Worm (Caenorhabditis elegans) whole organism, L4 larva: ENCODE measurements around the gene pri-1.

ENCODE experiments used
- ZK546.5 ChIP-seq, 2 experiments: sonication (generic microtip); optimal IDR thresholded peaks; 2 replicates each; lab custom pipeline; 2017; ENCODE audit warnings: missing biosample characterization in 2 of 2, missing genetic modification characterization in 2 of 2
- aha-1 ChIP-seq: fragments of 150-350 bp; peaks from one replicate; lab custom pipeline; 2014; ENCODE audit warnings: missing biosample characterization, missing genetic modification characterization
- aly-2 ChIP-seq: sonication (generic microtip); optimal IDR thresholded peaks from 2 replicates; lab custom pipeline; 2018; ENCODE audit warnings: missing biosample characterization, missing genetic modification characterization
- ama-1 ChIP-seq: fragments of 150-350 bp; optimal IDR thresholded peaks from 2 replicates; lab custom pipeline; 2014; ENCODE audit warnings: inconsistent platforms, mixed read lengths
- daf-12 ChIP-seq: fragments of 150-350 bp; optimal IDR thresholded peaks from 2 replicates; lab custom pipeline; 2014; ENCODE audit warnings: missing biosample characterization, missing genetic modification reagents, missing genetic modification characterization
- dmd-6 ChIP-seq: fragments of 200-800 bp; sonication (Bioruptor generic); IDR thresholded peaks from 2 replicates; pipeline ENCODE4 v1.3.6; 2022; ENCODE audit warnings: missing genetic modification reagents, missing genetic modification characterization, missing compliant biosample characterization
- duxl-1 ChIP-seq: sonication (generic microtip); optimal IDR thresholded peaks from 2 replicates; lab custom pipeline; 2016; ENCODE audit warnings: mild to moderate bottlenecking, missing genetic modification characterization, moderate library complexity, missing compliant biosample characterization; ENCODE audit not compliant: poor library complexity
- egl-27 ChIP-seq: sonication (generic microtip); optimal IDR thresholded peaks from 3 replicates; lab custom pipeline; 2017; ENCODE audit warnings: missing biosample characterization, missing genetic modification reagents, missing genetic modification characterization
- lsy-2 ChIP-seq, 2 experiments: fragments of 150-350 bp in 1 of 2; sonication (generic microtip) in 1 of 2; optimal IDR thresholded peaks; 2 replicates each; lab custom pipeline; 2014 to 2017; ENCODE audit warnings: missing biosample characterization in 2 of 2, missing genetic modification characterization in 2 of 2
- nhr-6 ChIP-seq: fragments of 150-350 bp; optimal IDR thresholded peaks from 2 replicates; lab custom pipeline; 2014; ENCODE audit warnings: missing biosample characterization, missing genetic modification characterization
- pqm-1 ChIP-seq: sonication (generic microtip); optimal IDR thresholded peaks from 2 replicates; lab custom pipeline; 2017; ENCODE audit warnings: missing biosample characterization, missing genetic modification characterization
- skn-1 ChIP-seq: fragments of 150-350 bp; optimal IDR thresholded peaks from 2 replicates; lab custom pipeline; 2014; ENCODE audit warnings: missing biosample characterization, missing genetic modification characterization
- tag-97 ChIP-seq: fragments of 200-800 bp; sonication (Bioruptor generic); IDR thresholded peaks from 2 replicates; pipeline ENCODE4 v1.3.6; 2022; ENCODE audit warnings: missing genetic modification characterization, missing compliant biosample characterization
- unc-62 ChIP-seq, 3 experiments: fragments of 150-350 bp in 1 of 3; sonication (generic microtip); optimal IDR thresholded peaks in 2 of 3; peaks in 1 of 3; 1 replicate in 1 of 3; 2 replicates in 2 of 3; lab custom pipeline; 2014 to 2017; ENCODE audit warnings: missing biosample characterization in 3 of 3, missing genetic modification characterization in 3 of 3, missing genetic modification reagents in 3 of 3, missing genotype in 1 of 3

ce11 chrIII:9642110-9642509, 28.0 kb upstream of the pri-1 start:
- TF ChIP-seq dmd-6 = no peak
- no peak for TF ChIP-seq nhr-6 (tag; lab: Kevin White, UChicago)
- no peak for TF ChIP-seq aha-1
- no peak for TF ChIP-seq ama-1 (lab: Kevin White, UChicago)
- TF ChIP-seq pqm-1 (tag; lab: Kevin White, UChicago) = no peak
- no peak for TF ChIP-seq skn-1 (tag; lab: Kevin White, UChicago)
- no peak for TF ChIP-seq duxl-1 (tag; lab: Kevin White, UChicago)
- TF ChIP-seq ZK546.5 (tag; optimal IDR thresholded peaks at IDR 0.05; lab: Kevin White, UChicago) = no peak
- no peak for TF ChIP-seq egl-27
- TF ChIP-seq tag-97 (GFP tag; lab: Robert Waterston, UW) = no peak
- no peak for TF ChIP-seq lsy-2 (tag; optimal IDR thresholded peaks at IDR 0.05; lab: Kevin White, UChicago)
- TF ChIP-seq daf-12 (tag; lab: Kevin White, UChicago) = no peak
- no peak for TF ChIP-seq unc-62 (GFP tag; optimal IDR thresholded peaks at IDR 0.05 in 1 of 2; lab: Kevin White, UChicago)
- TF ChIP-seq unc-62 (tag; optimal IDR thresholded peaks at IDR 0.05; lab: Kevin White, UChicago) = no peak
- TF ChIP-seq aly-2 (tag; lab: Kevin White, UChicago) = no peak
